Fruit fly (Drosophila melanogaster) whole organism, embryonic: ENCODE results near the gene slpr.
A peak's percentile ranks its signal among the peaks of the same experiment; 100 is the strongest.

Experiments used
- Aef1 ChIP-seq: fragments of 200-800 bp; sonication (Bioruptor generic); IDR thresholded peaks from 3 replicates; pipeline ENCODE4 v1.3.6; 2022; ENCODE audit warnings: missing biosample characterization, missing genetic modification characterization
- CG10147 ChIP-seq: fragments of 200-800 bp; sonication (Bioruptor generic); optimal IDR thresholded peaks from 2 replicates; lab custom pipeline; 2019; ENCODE audit warnings: missing biosample characterization, mild to moderate bottlenecking, missing genetic modification characterization, moderate library complexity
- CG11504 ChIP-seq: fragments of 200-800 bp; sonication (Bioruptor generic); optimal IDR thresholded peaks from 3 replicates; lab custom pipeline; 2019; ENCODE audit warnings: missing biosample characterization, mild to moderate bottlenecking, missing genetic modification characterization, moderate library complexity
- CG12659 ChIP-seq: fragments of 200-800 bp; sonication (Bioruptor generic); optimal IDR thresholded peaks from 3 replicates; lab custom pipeline; 2017; ENCODE audit warnings: mild to moderate bottlenecking, missing biosample characterization, missing genetic modification reagents, missing genetic modification characterization
- CG16813 ChIP-seq: fragments of 200-800 bp; sonication (Bioruptor generic); IDR thresholded peaks from 3 replicates; pipeline ENCODE4 v1.3.6; 2022; ENCODE audit warnings: missing biosample characterization, missing genetic modification characterization; ENCODE audit not compliant: partially characterized antibody
- CG16863 ChIP-seq: fragments of 200-800 bp; sonication (Bioruptor generic); optimal IDR thresholded peaks from 3 replicates; lab custom pipeline; 2016; ENCODE audit warnings: missing biosample characterization, missing genetic modification characterization
- CG17912 ChIP-seq: fragments of 200-800 bp; sonication (Bioruptor generic); optimal IDR thresholded peaks from 2 replicates; lab custom pipeline; 2018; ENCODE audit warnings: missing biosample characterization, mild to moderate bottlenecking, missing genetic modification characterization
- CG1832 ChIP-seq: fragments of 200-800 bp; sonication (Bioruptor generic); optimal IDR thresholded peaks from 2 replicates; lab custom pipeline; 2017; ENCODE audit warnings: missing biosample characterization, mild to moderate bottlenecking, missing genetic modification characterization, inconsistent platforms
- CG2889 ChIP-seq: fragments of 200-800 bp; sonication (Bioruptor generic); IDR thresholded peaks from 3 replicates; pipeline ENCODE4 v1.3.6; 2022; ENCODE audit warnings: missing biosample characterization, missing genetic modification characterization
- CG32772 ChIP-seq: fragments of 200-800 bp; sonication (Bioruptor generic); IDR thresholded peaks from 2 replicates; pipeline ENCODE4 v1.3.6; 2022; ENCODE audit warnings: missing biosample characterization, missing genetic modification characterization
- CG33213 ChIP-seq: fragments of 200-800 bp; sonication (Bioruptor generic); optimal IDR thresholded peaks from 3 replicates; lab custom pipeline; 2016; ENCODE audit warnings: missing biosample characterization, missing genetic modification characterization
- CG6175 ChIP-seq: fragments of 200-800 bp; sonication (Bioruptor generic); IDR thresholded peaks from 3 replicates; pipeline ENCODE4 v1.3.6; 2022; ENCODE audit warnings: missing biosample characterization, missing genetic modification characterization
- CG6654 ChIP-seq: fragments of 200-800 bp; sonication (Bioruptor generic); optimal IDR thresholded peaks from 2 replicates; lab custom pipeline; 2017; ENCODE audit warnings: missing biosample characterization, mild to moderate bottlenecking, missing genetic modification characterization
- CG6689 ChIP-seq: fragments of 200-800 bp; sonication (Bioruptor generic); IDR thresholded peaks from 2 replicates; pipeline ENCODE4 v1.3.6; 2022; ENCODE audit warnings: missing biosample characterization, missing genetic modification characterization
- CG9932 ChIP-seq: fragments of 200-800 bp; sonication (Bioruptor generic); IDR thresholded peaks from 2 replicates; pipeline ENCODE4 v1.3.6; 2022; ENCODE audit warnings: missing biosample characterization, missing genetic modification characterization
- Dbx ChIP-seq: fragments of 200-800 bp; sonication (Bioruptor generic); IDR thresholded peaks from 3 replicates; pipeline ENCODE4 v1.3.6; 2022; ENCODE audit warnings: missing biosample characterization, missing genetic modification characterization
- Deaf1 ChIP-seq: fragments of 200-800 bp; optimal IDR thresholded peaks from 3 replicates; lab custom pipeline; 2019; ENCODE audit warnings: missing biosample characterization, mild to moderate bottlenecking, missing genetic modification characterization, moderate library complexity
- Doc3 ChIP-seq: fragments of 200-800 bp; sonication (Bioruptor generic); IDR thresholded peaks from 3 replicates; pipeline ENCODE4 v1.3.6; 2022; ENCODE audit warnings: missing biosample characterization, missing genetic modification characterization; ENCODE audit not compliant: partially characterized antibody
- Gug ChIP-seq: fragments of 200-800 bp; sonication (Bioruptor generic); IDR thresholded peaks from 4 replicates; pipeline ENCODE4 v1.3.6; 2022; ENCODE audit warnings: missing biosample characterization, missing genetic modification characterization
- Hsf ChIP-seq: fragments of 200-800 bp; sonication (Bioruptor generic); optimal IDR thresholded peaks from 3 replicates; lab custom pipeline; 2016; ENCODE audit warnings: missing biosample characterization, missing genetic modification characterization
- Neu2 ChIP-seq: fragments of 200-800 bp; sonication (Bioruptor generic); optimal IDR thresholded peaks from 3 replicates; lab custom pipeline; 2016; ENCODE audit warnings: missing biosample characterization, missing genetic modification characterization, borderline replicate concordance
- Oaz ChIP-seq: fragments of 200-800 bp; sonication (Bioruptor generic); IDR thresholded peaks from 2 replicates; pipeline ENCODE4 v1.3.6; 2022; ENCODE audit warnings: missing biosample characterization, missing genetic modification characterization
- Optix ChIP-seq: fragments of 200-800 bp; sonication (Bioruptor generic); IDR thresholded peaks from 3 replicates; pipeline ENCODE4 v1.3.6; 2022; ENCODE audit warnings: missing biosample characterization, missing genetic modification characterization
- Rfx ChIP-seq: fragments of 200-800 bp; sonication (Bioruptor generic); IDR thresholded peaks from 2 replicates; pipeline ENCODE4 v1.3.6; 2022; ENCODE audit warnings: missing biosample characterization, missing genetic modification characterization
- Sox100B ChIP-seq: fragments of 200-800 bp; sonication (Bioruptor generic); optimal IDR thresholded peaks from 3 replicates; lab custom pipeline; 2018; ENCODE audit warnings: missing biosample characterization, mild to moderate bottlenecking, missing genetic modification characterization
- Sry-δ ChIP-seq: fragments of 200-800 bp; sonication (Bioruptor generic); optimal IDR thresholded peaks from 2 replicates; lab custom pipeline; 2016; ENCODE audit warnings: missing biosample characterization, missing genetic modification characterization
- TFAM ChIP-seq: fragments of 200-800 bp; sonication (Bioruptor generic); optimal IDR thresholded peaks from 2 replicates; lab custom pipeline; 2017; ENCODE audit warnings: missing biosample characterization, missing genetic modification characterization, inconsistent platforms
- Trl ChIP-seq, 3 experiments: fragments of >200 bp in 2 of 3; fragments of 200-800 bp in 1 of 3; sonication (Bioruptor generic) in 1 of 3; optimal IDR thresholded peaks; 2 replicates in 1 of 3; 3 replicates in 2 of 3; lab custom pipeline; 2016 to 2017; ENCODE audit warnings: missing biosample characterization in 1 of 3, missing genetic modification characterization in 1 of 3
- Xbp1 ChIP-seq: fragments of 200-800 bp; sonication (Bioruptor generic); optimal IDR thresholded peaks from 3 replicates; lab custom pipeline; 2016; ENCODE audit warnings: missing biosample characterization, mild to moderate bottlenecking, missing genetic modification characterization
- ato ChIP-seq: fragments of 200-800 bp; sonication (Bioruptor generic); IDR thresholded peaks from 2 replicates; pipeline ENCODE4 v1.3.6; 2022; ENCODE audit warnings: missing biosample characterization, missing genetic modification characterization; ENCODE audit not compliant: partially characterized antibody
- chinmo ChIP-seq: fragments of 200-800 bp; sonication (Bioruptor generic); IDR thresholded peaks from 4 replicates; pipeline ENCODE4 v1.3.6; 2022; ENCODE audit warnings: missing biosample characterization, missing genetic modification characterization; ENCODE audit not compliant: partially characterized antibody
- ci ChIP-seq: fragments of 200-800 bp; sonication (Bioruptor generic); IDR thresholded peaks from 3 replicates; pipeline ENCODE4 v1.3.6; 2022; ENCODE audit warnings: missing biosample characterization, missing genetic modification characterization
- dm ChIP-seq: fragments of 200-800 bp; sonication (Bioruptor generic); optimal IDR thresholded peaks from 3 replicates; lab custom pipeline; 2016; ENCODE audit warnings: missing biosample characterization, missing genetic modification characterization
- dmrt11E ChIP-seq: fragments of 200-800 bp; sonication (Bioruptor generic); optimal IDR thresholded peaks from 3 replicates; lab custom pipeline; 2018; ENCODE audit warnings: missing biosample characterization, mild to moderate bottlenecking, missing genetic modification characterization, moderate library complexity
- dysf ChIP-seq: fragments of 200-800 bp; sonication (Bioruptor generic); IDR thresholded peaks from 3 replicates; pipeline ENCODE4 v1.3.6; 2022; ENCODE audit warnings: missing biosample characterization, missing genetic modification characterization
- ems ChIP-seq: fragments of 200-800 bp; sonication (Bioruptor generic); optimal IDR thresholded peaks from 3 replicates; lab custom pipeline; 2016; ENCODE audit warnings: missing biosample characterization, missing genetic modification characterization
- ftz-f1 ChIP-seq: fragments of 200-800 bp; sonication (Bioruptor generic); optimal IDR thresholded peaks from 2 replicates; lab custom pipeline; 2016; ENCODE audit warnings: missing biosample characterization, missing genetic modification characterization
- gcm2 ChIP-seq: fragments of 200-800 bp; sonication (Bioruptor generic); optimal IDR thresholded peaks from 2 replicates; lab custom pipeline; 2016; ENCODE audit warnings: missing biosample characterization, missing genetic modification characterization
- hbn ChIP-seq: fragments of 200-800 bp; sonication (Bioruptor generic); IDR thresholded peaks from 2 replicates; pipeline ENCODE4 v1.3.6; 2022; ENCODE audit warnings: missing biosample characterization, missing genetic modification characterization; ENCODE audit not compliant: partially characterized antibody
- kni ChIP-seq: fragments of 200-800 bp; sonication (Bioruptor generic); optimal IDR thresholded peaks from 3 replicates; lab custom pipeline; 2017; ENCODE audit warnings: mild to moderate bottlenecking, missing biosample characterization, missing genetic modification reagents, missing genetic modification characterization
- pfk ChIP-seq: fragments of 200-800 bp; sonication (Bioruptor generic); optimal IDR thresholded peaks from 2 replicates; lab custom pipeline; 2018; ENCODE audit warnings: missing biosample characterization, mild to moderate bottlenecking, missing genetic modification characterization, moderate library complexity
- prd ChIP-seq, 3 experiments: fragments of >200 bp in 2 of 3; fragments of 200-800 bp in 1 of 3; sonication (Bioruptor generic) in 1 of 3; optimal IDR thresholded peaks in 2 of 3; IDR thresholded peaks in 1 of 3; 2 replicates in 2 of 3; 3 replicates in 1 of 3; pipeline versions ENCODE4 v1.3.6 to Lab custom; 2017 to 2022; ENCODE audit warnings: missing biosample characterization in 1 of 3, missing genetic modification characterization in 1 of 3
- sc ChIP-seq, 3 experiments: fragments of >200 bp in 2 of 3; fragments of 200-800 bp in 1 of 3; sonication (Bioruptor generic) in 1 of 3; optimal IDR thresholded peaks; 2 replicates in 2 of 3; 3 replicates in 1 of 3; lab custom pipeline; 2017; ENCODE audit warnings: mild to moderate bottlenecking in 1 of 3, missing biosample characterization in 1 of 3, missing genetic modification characterization in 1 of 3, missing genetic modification reagents in 1 of 3
- sens ChIP-seq: fragments of 200-800 bp; sonication (Bioruptor generic); peaks from one replicate; lab custom pipeline; 2016; ENCODE audit warnings: missing biosample characterization, missing genetic modification characterization
- sqz ChIP-seq: fragments of 200-800 bp; sonication (Bioruptor generic); optimal IDR thresholded peaks from 3 replicates; lab custom pipeline; 2018; ENCODE audit warnings: missing biosample characterization, mild to moderate bottlenecking, missing genetic modification characterization
- tna ChIP-seq: fragments of 200-800 bp; sonication (Bioruptor generic); IDR thresholded peaks from 2 replicates; pipeline ENCODE4 v1.3.6; 2022; ENCODE audit warnings: missing biosample characterization, missing genetic modification characterization; ENCODE audit not compliant: partially characterized antibody
- ttk ChIP-seq: fragments of 200-800 bp; sonication (Bioruptor generic); IDR thresholded peaks from 2 replicates; pipeline ENCODE4 v2.1.2; 2022; ENCODE audit warnings: missing biosample characterization, missing genetic modification characterization
- vvl ChIP-seq: fragments of 200-800 bp; sonication (Bioruptor generic); IDR thresholded peaks from 2 replicates; pipeline ENCODE4 v1.3.6; 2022; ENCODE audit warnings: missing biosample characterization, missing genetic modification characterization
- wek ChIP-seq: fragments of 200-800 bp; sonication (Bioruptor generic); optimal IDR thresholded peaks from 3 replicates; lab custom pipeline; 2018; ENCODE audit warnings: missing biosample characterization, mild to moderate bottlenecking, missing genetic modification characterization, moderate library complexity

slpr gene

DNA sequence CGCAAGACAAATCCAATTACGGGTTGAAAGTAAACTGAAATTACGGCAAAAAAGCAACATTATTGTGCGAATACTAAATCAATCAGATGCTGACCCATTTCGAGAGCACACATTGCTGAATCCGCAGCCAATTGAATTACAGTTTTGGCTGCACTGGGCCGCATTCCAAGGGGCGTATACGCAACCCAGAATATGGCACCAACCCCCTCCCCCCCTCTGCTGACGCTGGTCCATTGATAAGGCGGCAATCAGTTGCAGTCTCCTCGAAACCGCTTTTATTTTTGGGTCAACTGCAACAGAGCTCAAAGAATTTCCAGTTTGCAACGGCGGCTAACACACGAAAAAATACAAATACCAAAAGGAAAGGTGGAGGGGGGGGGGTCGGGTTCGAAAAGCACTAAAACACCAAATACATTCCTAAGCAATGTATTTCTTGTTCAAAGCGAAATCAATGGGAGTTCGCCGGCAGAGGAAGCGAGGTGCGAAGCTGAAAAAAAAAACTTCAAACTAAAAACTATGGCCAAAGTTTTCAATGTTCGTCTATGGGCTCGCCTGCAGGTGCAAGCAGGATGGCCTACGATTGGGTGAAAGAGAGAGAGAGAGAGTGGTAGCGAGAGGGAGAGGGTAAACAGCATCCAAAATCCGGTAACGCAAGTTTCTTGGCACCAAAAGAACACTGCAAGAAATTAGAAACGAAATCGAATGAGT, 18.6 kb upstream of the slpr start (continued):
- TF ChIP-seq tna (GFP tag; lab: Robert Waterston, UW) = no peak
- TF ChIP-seq sqz = peak; percentile 60
- no peak for TF ChIP-seq CG33213
- TF ChIP-seq CG2889 = no peak
- peak; percentile 6; the same call in 1 of the 2 replicates for TF ChIP-seq CG9932 (GFP tag; lab: Robert Waterston, UW)
- peak; percentile 35; the same call in 1 of the 2 replicates for TF ChIP-seq Rfx
- peak in 1 of 2 experiments; percentile 10 for TF ChIP-seq Trl (optimal IDR thresholded peaks at IDR 0.05; lab: Kevin White, UChicago)
- TF ChIP-seq Trl (GFP tag; optimal IDR thresholded peaks at IDR 0.05; lab: Kevin White, UChicago) = no peak
- peak; percentile 30; the same call in 1 of the 2 replicates for TF ChIP-seq CG32772 (GFP tag; lab: Robert Waterston, UW)
- no peak for TF ChIP-seq Gug (GFP tag; lab: Robert Waterston, UW)
- TF ChIP-seq vvl (GFP tag; lab: Robert Waterston, UW) = 0 out of 2 replicates have a peak, but pooled peaks have one; percentile 8
- TF ChIP-seq sens (GFP tag; lab: Kevin White, UChicago) = peak; percentile 26
- TF ChIP-seq CG17912 (GFP tag; lab: Kevin White, UChicago) = no peak
- no peak for TF ChIP-seq Aef1 (GFP tag; lab: Robert Waterston, UW)
- TF ChIP-seq CG11504 (tag; lab: Kevin White, UChicago) = no peak
- TF ChIP-seq CG6654 = peak; percentile 94
- no peak for TF ChIP-seq hbn (GFP tag; lab: Robert Waterston, UW)
- TF ChIP-seq Sry-δ (GFP tag; lab: Kevin White, UChicago) = no peak
- no peak for TF ChIP-seq Oaz (GFP tag; lab: Robert Waterston, UW)
- no peak for TF ChIP-seq CG6689 (GFP tag; lab: Robert Waterston, UW)
- TF ChIP-seq Deaf1 (tag; lab: Kevin White, UChicago) = no peak
- TF ChIP-seq CG16813 (GFP tag; lab: Robert Waterston, UW) = no peak
- TF ChIP-seq CG16863 = no peak
- TF ChIP-seq ftz-f1 (GFP tag; lab: Kevin White, UChicago) = no peak
- no peak for TF ChIP-seq dm
- TF ChIP-seq Doc3 (GFP tag; lab: Robert Waterston, UW) = no peak
- peak; percentile 62 for TF ChIP-seq CG1832
- TF ChIP-seq Xbp1 (GFP tag; lab: Kevin White, UChicago) = no peak
- TF ChIP-seq Neu2 = no peak
- TF ChIP-seq Optix = no peak
- TF ChIP-seq CG6175 = no peak
- no peak for TF ChIP-seq Sox100B (GFP tag; lab: Kevin White, UChicago)
- TF ChIP-seq ci = peak; percentile 26; the same call in 1 of the 3 replicates
- peak; percentile 51 for TF ChIP-seq kni (GFP tag; lab: Kevin White, UChicago)
- no peak for TF ChIP-seq sc (optimal IDR thresholded peaks at IDR 0.05; lab: Kevin White, UChicago)
- TF ChIP-seq sc (GFP tag; optimal IDR thresholded peaks at IDR 0.05; lab: Kevin White, UChicago) = no peak
- TF ChIP-seq ttk (GFP tag; lab: Robert Waterston, UW) = no peak
- TF ChIP-seq dmrt11E (tag; lab: Kevin White, UChicago) = no peak

DNA sequence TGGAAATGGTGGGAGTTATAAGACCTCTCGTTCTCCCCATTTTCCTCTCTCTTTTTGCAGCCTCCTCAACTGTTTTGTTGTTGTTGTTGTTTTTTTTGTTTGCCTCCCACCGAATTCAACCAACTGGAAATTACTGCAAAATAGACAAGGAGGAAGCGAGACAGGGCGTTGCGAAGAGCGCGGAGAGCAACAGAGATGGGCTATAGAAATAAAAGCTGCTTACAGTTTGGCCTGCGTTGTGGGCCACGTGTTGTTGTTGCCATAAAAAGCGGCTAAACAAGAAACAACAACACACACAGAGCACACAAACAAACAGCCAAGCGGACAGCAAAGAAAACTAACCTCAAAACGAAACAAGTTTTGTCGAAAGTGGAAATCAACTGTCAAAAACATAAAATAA, 17.6 kb upstream of the slpr start:
- TF ChIP-seq sc (optimal IDR thresholded peaks at IDR 0.05; lab: Kevin White, UChicago) (no peak), sc (GFP tag; optimal IDR thresholded peaks at IDR 0.05; lab: Kevin White, UChicago) (no peak), TFAM (GFP tag; lab: Kevin White, UChicago) (no peak), chinmo (GFP tag; lab: Robert Waterston, UW) (peak; percentile 83; the same call in 3 of the 4 replicates), pfk (no peak), CG12659 (GFP tag; lab: Kevin White, UChicago) (no peak), gcm2 (GFP tag; lab: Kevin White, UChicago) (no peak), Hsf (GFP tag; lab: Kevin White, UChicago) (no peak), dysf (GFP tag; lab: Robert Waterston, UW) (no peak), prd (optimal IDR thresholded peaks at IDR 0.05; lab: Kevin White, UChicago) (no peak), prd (GFP tag; IDR thresholded peaks at IDR 0.05; lab: Robert Waterston, UW) (no peak), ato (GFP tag; lab: Robert Waterston, UW) (no peak), wek (no peak), ems (GFP tag; lab: Kevin White, UChicago) (no peak), Dbx (GFP tag; lab: Robert Waterston, UW) (no peak), CG10147 (no peak)
